Worm (Caenorhabditis elegans) whole organism, young adult: ENCODE results near the gene Y46G5A.28.
A peak's percentile ranks its signal among the peaks of the same experiment; 100 is the strongest.

Experiments
- F37B4.10 ChIP-seq: fragments of 200-800 bp; sonication (Bioruptor generic); IDR thresholded peaks from 2 replicates; pipeline ENCODE4 v1.3.6; 2022; ENCODE audit warnings: missing genetic modification characterization, missing compliant biosample characterization
- F49E8.2 ChIP-seq: sonication (generic microtip); optimal IDR thresholded peaks from 3 replicates; lab custom pipeline; 2017; ENCODE audit warnings: missing genetic modification characterization, mild to moderate bottlenecking, missing compliant biosample characterization, antibody characterized with exemption, moderate library complexity; ENCODE audit not compliant: insufficient read depth
- F52B5.7 ChIP-seq: sonication (generic microtip); optimal IDR thresholded peaks from 2 replicates; lab custom pipeline; 2016; ENCODE audit warnings: mild to moderate bottlenecking, missing genetic modification characterization, missing compliant biosample characterization
- F57A8.1 ChIP-seq: fragments of 200-800 bp; sonication (Bioruptor generic); optimal IDR thresholded peaks from 2 replicates; lab custom pipeline; 2018; ENCODE audit warnings: mild to moderate bottlenecking, missing genetic modification characterization, moderate library complexity, missing compliant biosample characterization
- K12H6.12 ChIP-seq: fragments of 200-800 bp; sonication (Bioruptor generic); optimal IDR thresholded peaks from 2 replicates; lab custom pipeline; 2018; ENCODE audit warnings: mild to moderate bottlenecking, missing genetic modification characterization, missing compliant biosample characterization
- aptf-2 ChIP-seq: fragments of 200-800 bp; sonication (Bioruptor generic); conservative IDR thresholded peaks from 2 replicates; pipeline ENCODE4 v1.3.6; 2022; ENCODE audit warnings: missing genetic modification reagents, missing genetic modification characterization, missing compliant biosample characterization
- atf-7 ChIP-seq: sonication (generic microtip); optimal IDR thresholded peaks from 2 replicates; lab custom pipeline; 2017; ENCODE audit warnings: mild to moderate bottlenecking, missing genetic modification characterization, missing compliant biosample characterization
- attf-5 ChIP-seq: fragments of 200-800 bp; sonication (Bioruptor generic); optimal IDR thresholded peaks from 2 replicates; lab custom pipeline; 2018; ENCODE audit warnings: mild to moderate bottlenecking, missing genetic modification characterization, missing compliant biosample characterization
- cebp-1 ChIP-seq, 2 experiments: fragments of 200-800 bp in 1 of 2; sonication (Bioruptor generic) in 1 of 2; sonication (generic microtip) in 1 of 2; IDR thresholded peaks in 1 of 2; optimal IDR thresholded peaks in 1 of 2; 2 replicates each; pipeline versions ENCODE4 v1.3.6 to Lab custom; 2017 to 2022; ENCODE audit warnings: missing compliant biosample characterization in 2 of 2, missing genetic modification characterization in 2 of 2, mild to moderate bottlenecking in 1 of 2, missing genetic modification reagents in 1 of 2, moderate library complexity in 1 of 2
- cebp-2 ChIP-seq: fragments of 200-800 bp; sonication (Bioruptor generic); IDR thresholded peaks from 2 replicates; pipeline ENCODE4 v1.3.6; 2022; ENCODE audit warnings: missing genetic modification characterization, missing compliant biosample characterization
- ceh-100 ChIP-seq: fragments of 200-800 bp; sonication (Bioruptor generic); IDR thresholded peaks from 2 replicates; pipeline ENCODE4 v1.3.6; 2022; ENCODE audit warnings: missing genetic modification reagents, missing genetic modification characterization, missing compliant biosample characterization
- dpff-1 ChIP-seq: sonication (generic microtip); optimal IDR thresholded peaks from 2 replicates; lab custom pipeline; 2017; ENCODE audit warnings: mild to moderate bottlenecking, missing genetic modification characterization, missing compliant biosample characterization
- egl-18 ChIP-seq: fragments of 200-800 bp; sonication (Bioruptor generic); IDR thresholded peaks from 2 replicates; pipeline ENCODE4 v1.3.6; 2022; ENCODE audit warnings: missing genetic modification reagents, missing genetic modification characterization, missing compliant biosample characterization
- egrh-3 ChIP-seq: fragments of 200-800 bp; sonication (Bioruptor generic); IDR thresholded peaks from 2 replicates; pipeline ENCODE4 v1.3.6; 2022; ENCODE audit warnings: missing genetic modification reagents, missing genetic modification characterization, missing compliant biosample characterization
- ekl-4 ChIP-seq: fragments of 200-800 bp; sonication (Bioruptor generic); IDR thresholded peaks from 2 replicates; pipeline ENCODE4 v1.3.6; 2022; ENCODE audit warnings: missing genetic modification reagents, missing genetic modification characterization, missing compliant biosample characterization
- him-1 ChIP-seq: sonication (generic microtip); optimal IDR thresholded peaks from 2 replicates; lab custom pipeline; 2016; ENCODE audit warnings: missing genotype, missing genetic modification reagents, missing genetic modification characterization, missing compliant biosample characterization
- hmg-1.2 ChIP-seq: fragments of 200-800 bp; sonication (Bioruptor generic); IDR thresholded peaks from 2 replicates; pipeline ENCODE4 v1.3.6; 2022; ENCODE audit warnings: missing genetic modification reagents, missing genetic modification characterization, missing compliant biosample characterization
- hrde-1 ChIP-seq: sonication (generic microtip); optimal IDR thresholded peaks from 2 replicates; lab custom pipeline; 2016; ENCODE audit warnings: missing genetic modification characterization, mild to moderate bottlenecking, missing compliant biosample characterization, moderate library complexity, missing genotype, missing genetic modification reagents, borderline replicate concordance
- lin-26 ChIP-seq: fragments of 200-800 bp; sonication (Bioruptor generic); IDR thresholded peaks from 2 replicates; pipeline ENCODE4 v1.3.6; 2022; ENCODE audit warnings: missing genetic modification reagents, missing genetic modification characterization, missing compliant biosample characterization
- lsl-1 ChIP-seq: fragments of 200-800 bp; sonication (Bioruptor generic); optimal IDR thresholded peaks from 2 replicates; lab custom pipeline; 2018; ENCODE audit warnings: mild to moderate bottlenecking, missing genetic modification characterization, moderate library complexity, missing compliant biosample characterization
- madf-8 ChIP-seq: fragments of 200-800 bp; sonication (Bioruptor generic); conservative IDR thresholded peaks from 2 replicates; pipeline ENCODE4 v1.3.6; 2022; ENCODE audit warnings: missing genetic modification reagents, missing genetic modification characterization, missing compliant biosample characterization
- mel-28 ChIP-seq: sonication (generic microtip); optimal IDR thresholded peaks from 2 replicates; lab custom pipeline; 2016; ENCODE audit warnings: borderline replicate concordance, mild to moderate bottlenecking, missing genetic modification characterization, missing compliant biosample characterization
- mxl-1 ChIP-seq: sonication (generic microtip); optimal IDR thresholded peaks from 2 replicates; lab custom pipeline; 2016; ENCODE audit warnings: missing genetic modification characterization, missing compliant biosample characterization
- nfya-2 ChIP-seq: fragments of 200-800 bp; sonication (Bioruptor generic); IDR thresholded peaks from 2 replicates; pipeline ENCODE4 v1.3.6; 2022; ENCODE audit warnings: missing genetic modification reagents, missing genetic modification characterization, missing compliant biosample characterization
- sdz-38 ChIP-seq: sonication (generic microtip); optimal IDR thresholded peaks from 2 replicates; lab custom pipeline; 2016; ENCODE audit warnings: missing genotype, missing genetic modification characterization, missing compliant biosample characterization
- sea-2 ChIP-seq: fragments of 200-800 bp; sonication (Bioruptor generic); IDR thresholded peaks from 2 replicates; pipeline ENCODE4 v1.3.6; 2022; ENCODE audit warnings: missing genetic modification characterization, missing compliant biosample characterization
- snpc-1.1 ChIP-seq: sonication (generic microtip); optimal IDR thresholded peaks from 2 replicates; lab custom pipeline; 2017; ENCODE audit warnings: missing genetic modification characterization, mild to moderate bottlenecking, missing compliant biosample characterization, antibody characterized with exemption, moderate library complexity, missing genotype, missing genetic modification reagents; ENCODE audit not compliant: insufficient read depth
- somi-1 ChIP-seq: fragments of 200-800 bp; sonication (Bioruptor generic); optimal IDR thresholded peaks from 2 replicates; lab custom pipeline; 2018; ENCODE audit warnings: mild to moderate bottlenecking, missing genetic modification characterization, missing compliant biosample characterization
- tlf-1 ChIP-seq: fragments of 200-800 bp; sonication (Bioruptor generic); optimal IDR thresholded peaks from 2 replicates; lab custom pipeline; 2018; ENCODE audit warnings: mild to moderate bottlenecking, missing genetic modification characterization, missing compliant biosample characterization
- unc-62 ChIP-seq: fragments of 150-350 bp; optimal IDR thresholded peaks from 2 replicates; lab custom pipeline; 2014; ENCODE audit warnings: missing biosample characterization, missing genetic modification reagents, missing genetic modification characterization
- ztf-22 ChIP-seq: fragments of 200-800 bp; sonication (Bioruptor generic); optimal IDR thresholded peaks from 2 replicates; lab custom pipeline; 2018; ENCODE audit warnings: mild to moderate bottlenecking, missing genetic modification characterization, moderate library complexity, missing compliant biosample characterization
- ztf-25 ChIP-seq: fragments of 200-800 bp; sonication (Bioruptor generic); IDR thresholded peaks from 2 replicates; pipeline ENCODE4 v1.3.6; 2022; ENCODE audit warnings: missing genetic modification reagents, missing genetic modification characterization, missing compliant biosample characterization
- ztf-6 ChIP-seq: fragments of 200-800 bp; sonication (Bioruptor generic); IDR thresholded peaks from 2 replicates; pipeline ENCODE4 v1.3.6; 2022; ENCODE audit warnings: missing genetic modification reagents, missing genetic modification characterization, missing compliant biosample characterization

Gene Y46G5A.28

ce11 chrII:12828863-12829262 is 21.4 kb upstream of the Y46G5A.28 start, which contains the start of gene Y46G5A.23 (continued):
- TF ChIP-seq somi-1 (GFP tag; lab: Kevin White, UChicago) (no peak), F37B4.10 (GFP tag; lab: Robert Waterston, UW) (no peak), attf-5 (GFP tag; lab: Kevin White, UChicago) (no peak), hrde-1 (no peak), F57A8.1 (no peak), lsl-1 (GFP tag; lab: Kevin White, UChicago) (no peak)

ce11 chrII:12830347-12830746 is 19.9 kb upstream of the Y46G5A.28 start, which contains the start of gene bcmo-1:
Gene bcmo-1, plus strand, starts transcription at chrII:12830676.
- TF ChIP-seq atf-7 (tag; lab: Kevin White, UChicago): no peak
- TF ChIP-seq K12H6.12 (tag; lab: Kevin White, UChicago): no peak
- no peak for TF ChIP-seq snpc-1.1 (tag; lab: Kevin White, UChicago)
- TF ChIP-seq hmg-1.2: peak; percentile 37; the same call in 1 of the 2 replicates
- no peak for TF ChIP-seq unc-62 (GFP tag; lab: Kevin White, UChicago)

ce11 chrII:12840057-12840456 is 10.2 kb upstream of the Y46G5A.28 start, which contains the start of gene lgc-35:
Gene lgc-35, minus strand, starts transcription at chrII:12840157.
- TF ChIP-seq cebp-2 (no peak), madf-8 (GFP tag; lab: Robert Waterston, UW) (no peak), nfya-2 (GFP tag; lab: Robert Waterston, UW) (no peak), F52B5.7 (tag; lab: Kevin White, UChicago) (no peak), sea-2 (no peak), unc-62 (GFP tag; lab: Kevin White, UChicago) (no peak), ztf-22 (GFP tag; lab: Kevin White, UChicago) (no peak), cebp-1 (GFP tag; IDR thresholded peaks at IDR 0.05; lab: Robert Waterston, UW) (no peak), cebp-1 (tag; optimal IDR thresholded peaks at IDR 0.05; lab: Kevin White, UChicago) (no peak)

- TF ChIP-seq mel-28 (no peak), ceh-100 (no peak), ztf-25 (no peak), tlf-1 (no peak), F37B4.10 (GFP tag; lab: Robert Waterston, UW) (no peak), F49E8.2 (no peak), ekl-4 (GFP tag; lab: Robert Waterston, UW) (no peak), egrh-3 (no peak), F57A8.1 (no peak), dpff-1 (tag; lab: Kevin White, UChicago) (no peak), mxl-1 (tag; lab: Kevin White, UChicago) (no peak), K12H6.12 (tag; lab: Kevin White, UChicago) (no peak), aptf-2 (no peak), him-1 (tag; lab: Kevin White, UChicago) (no peak), lin-26 (GFP tag; lab: Robert Waterston, UW) (no peak), egl-18 (GFP tag; lab: Robert Waterston, UW) (no peak), ztf-6 (no peak), sdz-38 (no peak), madf-8 (GFP tag; lab: Robert Waterston, UW) (no peak)
Observed at ce11 chrII:12847736-12848135, 2.5 kb upstream of the Y46G5A.28 start, which contains the start of gene pes-10. Gene pes-10, minus strand, starts transcription at chrII:12847836.
